Fruit fly (Drosophila melanogaster) whole organism, embryonic: ENCODE results near the gene HUWE1.

Source experiments
- CG13123 ChIP-seq: fragments of 200-800 bp; sonication (Bioruptor generic); optimal IDR thresholded peaks from 2 replicates; lab custom pipeline; 2016; ENCODE audit warnings: missing biosample characterization, missing genetic modification characterization
- CG15269 ChIP-seq: fragments of 200-800 bp; sonication (Bioruptor generic); optimal IDR thresholded peaks from 2 replicates; lab custom pipeline; 2018; ENCODE audit warnings: missing biosample characterization, mild to moderate bottlenecking, missing genetic modification characterization, moderate library complexity
- CG3838 ChIP-seq: fragments of 200-800 bp; sonication (Bioruptor generic); optimal IDR thresholded peaks from 3 replicates; lab custom pipeline; 2016; ENCODE audit warnings: missing biosample characterization, missing genetic modification characterization
- CG5953 ChIP-seq: fragments of 200-800 bp; sonication (Bioruptor generic); IDR thresholded peaks from 2 replicates; pipeline ENCODE4 v1.3.6; 2022; ENCODE audit warnings: missing biosample characterization, missing genetic modification characterization
- CG7987 ChIP-seq: fragments of 200-800 bp; sonication (Bioruptor generic); optimal IDR thresholded peaks from 2 replicates; lab custom pipeline; 2018; ENCODE audit warnings: missing biosample characterization, mild to moderate bottlenecking, missing genetic modification characterization, moderate library complexity
- CkIIα-i1 ChIP-seq: fragments of 200-800 bp; sonication (Bioruptor generic); IDR thresholded peaks from 2 replicates; pipeline ENCODE4 v1.3.6; 2022; ENCODE audit warnings: missing biosample characterization, missing genetic modification characterization
- Gsc ChIP-seq: fragments of 200-800 bp; sonication (Bioruptor generic); IDR thresholded peaks from 2 replicates; pipeline ENCODE4 v1.3.6; 2022; ENCODE audit warnings: missing biosample characterization, missing genetic modification characterization
- bcd ChIP-seq: fragments of 200-800 bp; sonication (Bioruptor generic); optimal IDR thresholded peaks from 2 replicates; lab custom pipeline; 2017; ENCODE audit warnings: missing biosample characterization, mild to moderate bottlenecking, missing genetic modification characterization
- tap ChIP-seq: fragments of 200-800 bp; optimal IDR thresholded peaks from 3 replicates; lab custom pipeline; 2019; ENCODE audit warnings: missing biosample characterization, mild to moderate bottlenecking, missing genetic modification characterization, moderate library complexity

- TF ChIP-seq Gsc (GFP tag; lab: Robert Waterston, UW) (no peak), CkIIα-i1 (GFP tag; lab: Robert Waterston, UW) (no peak), bcd (no peak), CG15269 (tag; lab: Kevin White, UChicago) (no peak), CG7987 (GFP tag; lab: Kevin White, UChicago) (no peak), tap (tag; lab: Kevin White, UChicago) (no peak), CG3838 (GFP tag; lab: Kevin White, UChicago) (no peak), CG13123 (GFP tag; lab: Kevin White, UChicago) (no peak), CG5953 (GFP tag; lab: Robert Waterston, UW) (no peak)
These were observed 28.5 kb downstream of the HUWE1 start for dm6 chrX:15740881-15741280.
